Fruit fly (Drosophila melanogaster) S2 (cell line): ENCODE data around the gene CG17472.

Source experiments
- CG8478 ChIP-seq: fragments of >200 bp; optimal IDR thresholded peaks from 2 replicates; lab custom pipeline; 2018
- CTCF ChIP-seq, 2 experiments: fragments of >200 bp; optimal IDR thresholded peaks; 2 replicates each; lab custom pipeline; 2018

DNA sequence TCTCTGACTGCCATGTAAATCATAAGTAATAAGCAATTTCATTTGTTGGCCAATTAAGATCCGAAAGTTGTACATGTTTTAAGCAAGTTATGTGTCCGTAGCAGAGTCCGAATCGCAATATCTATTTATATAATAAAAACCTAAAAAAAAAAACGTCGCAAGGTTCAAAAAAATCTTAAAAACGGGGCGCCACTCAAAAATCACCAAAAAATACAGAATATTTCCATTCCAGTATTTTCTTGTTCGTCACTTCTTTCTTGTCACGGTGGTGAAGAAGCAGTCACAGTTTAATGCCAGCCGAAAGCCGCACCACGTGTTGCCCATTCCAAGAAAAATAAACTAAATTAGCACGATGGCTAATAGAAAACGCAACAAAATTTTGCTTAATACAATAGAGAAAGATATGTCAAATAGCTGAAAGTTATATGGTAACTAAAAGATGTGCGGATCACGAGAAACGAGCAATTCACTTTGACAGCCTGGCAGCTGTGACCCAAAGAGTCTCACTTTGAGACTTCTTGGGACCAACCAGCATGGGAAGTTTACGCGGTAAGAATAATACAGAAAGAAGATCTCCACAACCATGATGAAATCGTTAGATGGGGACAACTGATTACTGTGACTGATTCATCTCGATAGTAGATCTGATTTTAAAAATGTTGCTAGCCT lies 13.1 kb downstream of the CG17472 start:
- TF ChIP-seq CG8478 (lab: Kevin White, UChicago) (no peak), CTCF (optimal IDR thresholded peaks at IDR 0.05; lab: Kevin White, UChicago) (peak in 1 of 2 experiments; percentile 26)
